Worm (Caenorhabditis elegans): ENCODE measurements around the gene srz-15.

srz-15 gene

DNA sequence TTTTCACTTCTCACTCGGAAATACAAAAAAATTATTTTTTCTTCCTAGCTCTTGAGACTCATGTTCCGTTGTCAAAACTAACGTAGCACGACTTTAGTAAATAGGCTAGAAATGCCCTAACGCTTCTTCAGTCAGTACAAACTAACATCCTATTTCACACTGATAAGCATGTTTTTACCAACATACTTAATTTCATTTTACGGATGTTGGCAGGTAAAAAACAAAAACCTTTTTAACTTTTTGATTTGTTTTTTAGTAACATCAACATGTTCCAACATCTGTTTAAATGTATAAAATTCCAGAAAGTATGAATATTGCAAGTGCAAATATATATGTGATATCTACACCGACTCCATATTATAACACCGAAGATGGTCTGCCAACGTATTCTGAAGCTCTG lies 15.3 kb upstream of the srz-15 start, which contains the start of gene K08D8.10:
K08D8.10 (plus strand) TSS at position 301 of the 400 bp plus-strand sequence.
- TF ChIP-seq klf-2 (GFP tag; conservative IDR thresholded peaks at IDR 0.05) (no peak), ztf-23 (GFP tag; IDR thresholded peaks at IDR 0.05) (no peak), ztf-29 (GFP tag; IDR thresholded peaks at IDR 0.05) (no peak), T22C8.4 (GFP tag; IDR thresholded peaks at IDR 0.05) (no peak), tab-1 (GFP tag; IDR thresholded peaks at IDR 0.05) (no peak), cog-1 (tag; optimal IDR thresholded peaks at IDR 0.05) (no peak), flt-1 (GFP tag; IDR thresholded peaks at IDR 0.05) (no peak), ref-1 (GFP tag; conservative IDR thresholded peaks at IDR 0.05) (no peak), med-1 (GFP tag; optimal IDR thresholded peaks at IDR 0.05; ENCODE audit: insufficient read depth) (no peak)

DNA sequence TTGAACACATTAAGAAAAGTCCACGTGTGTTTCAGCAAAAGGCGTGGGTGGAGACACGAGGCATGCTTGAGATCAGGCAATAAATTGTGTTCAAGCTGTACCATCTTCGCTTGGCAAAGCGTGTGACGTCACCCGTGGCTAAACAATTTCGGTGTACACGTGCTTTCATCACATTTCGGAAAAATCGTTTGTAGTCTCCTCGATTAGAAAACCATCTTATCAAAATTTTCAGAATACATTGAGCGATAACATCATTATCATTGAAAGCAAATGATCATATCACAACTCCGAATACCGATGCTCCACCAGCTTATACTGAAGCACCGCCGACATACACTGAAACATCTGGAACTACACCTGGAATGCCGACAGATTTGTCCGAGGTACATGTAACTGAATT lies 14.0 kb upstream of the srz-15 start:
- TF ChIP-seq ztf-23 (GFP tag; IDR thresholded peaks at IDR 0.05) (no peak), klf-2 (GFP tag; conservative IDR thresholded peaks at IDR 0.05) (no peak), med-1 (GFP tag; optimal IDR thresholded peaks at IDR 0.05; ENCODE audit: insufficient read depth) (no peak), flt-1 (GFP tag; IDR thresholded peaks at IDR 0.05) (no peak), tab-1 (GFP tag; IDR thresholded peaks at IDR 0.05) (no peak), ref-1 (GFP tag; conservative IDR thresholded peaks at IDR 0.05) (no peak), ztf-29 (GFP tag; IDR thresholded peaks at IDR 0.05) (no peak), cog-1 (tag; optimal IDR thresholded peaks at IDR 0.05) (no peak), T22C8.4 (GFP tag; IDR thresholded peaks at IDR 0.05) (no peak)

DNA sequence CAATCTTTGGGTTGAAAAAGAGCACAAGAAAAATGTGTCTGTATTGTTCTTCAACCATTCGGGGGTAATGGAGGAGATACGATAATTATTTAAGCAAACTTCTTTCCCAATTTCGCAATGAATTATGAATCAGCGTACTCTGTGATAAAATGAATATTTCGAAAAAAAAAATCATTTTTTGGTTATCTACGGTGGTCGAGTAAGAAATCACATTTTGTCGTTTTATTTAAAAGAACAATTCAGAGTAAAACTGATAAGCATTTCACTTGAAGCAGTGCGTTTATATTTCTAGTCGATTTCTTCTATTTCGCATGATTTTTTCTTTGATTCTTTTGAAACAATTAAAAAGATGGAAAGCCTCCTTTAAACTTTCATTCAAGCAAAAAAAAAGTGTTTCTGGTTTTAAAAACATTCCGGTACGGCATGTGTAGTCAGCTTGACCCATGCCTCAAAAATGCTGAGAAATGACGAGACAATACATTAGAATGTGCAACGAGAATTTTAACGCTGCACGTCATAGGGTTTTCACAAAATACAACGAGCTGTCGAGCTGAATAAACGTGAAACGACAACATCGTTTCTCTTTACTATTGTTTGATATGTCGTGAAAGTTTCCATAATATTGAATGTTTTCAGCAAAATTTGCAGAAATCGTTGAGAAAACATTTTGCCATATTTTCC lies 13.0 kb upstream of the srz-15 start, which contains the start of gene K08D8.2:
K08D8.2 (plus strand) TSS at position 631 of the 681 bp plus-strand sequence.
- no peak for TF ChIP-seq flt-1 (GFP tag; IDR thresholded peaks at IDR 0.05)
- TF ChIP-seq ztf-23 (GFP tag; IDR thresholded peaks at IDR 0.05): no peak
- no peak for TF ChIP-seq ref-1 (GFP tag; conservative IDR thresholded peaks at IDR 0.05)
- TF ChIP-seq med-1 (GFP tag; optimal IDR thresholded peaks at IDR 0.05; ENCODE audit: insufficient read depth): no peak
- TF ChIP-seq klf-2 (GFP tag; conservative IDR thresholded peaks at IDR 0.05): no peak
- TF ChIP-seq T22C8.4 (GFP tag; IDR thresholded peaks at IDR 0.05): no peak

DNA sequence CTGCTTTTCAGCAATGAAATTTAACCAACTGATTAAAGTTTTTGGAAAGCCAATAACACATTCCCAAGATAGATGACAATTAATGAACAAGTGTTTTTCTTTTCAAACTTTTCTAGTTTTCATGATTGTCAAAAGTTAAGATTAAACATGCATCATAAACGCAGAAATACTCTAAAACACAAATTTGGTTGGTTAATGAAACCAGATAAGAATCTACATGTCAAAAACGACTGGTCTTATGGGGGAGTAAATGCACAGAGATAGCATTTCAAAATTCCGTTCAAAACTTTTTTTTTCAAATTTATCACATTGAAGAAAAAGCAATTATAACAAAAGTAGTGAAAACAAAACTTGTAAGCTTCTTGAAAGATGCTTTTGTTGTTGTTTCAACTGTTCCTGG lies 11.9 kb upstream of the srz-15 start:
- TF ChIP-seq ztf-23 (GFP tag; IDR thresholded peaks at IDR 0.05) (no peak), flt-1 (GFP tag; IDR thresholded peaks at IDR 0.05) (no peak), med-1 (GFP tag; optimal IDR thresholded peaks at IDR 0.05; ENCODE audit: insufficient read depth) (no peak)

DNA sequence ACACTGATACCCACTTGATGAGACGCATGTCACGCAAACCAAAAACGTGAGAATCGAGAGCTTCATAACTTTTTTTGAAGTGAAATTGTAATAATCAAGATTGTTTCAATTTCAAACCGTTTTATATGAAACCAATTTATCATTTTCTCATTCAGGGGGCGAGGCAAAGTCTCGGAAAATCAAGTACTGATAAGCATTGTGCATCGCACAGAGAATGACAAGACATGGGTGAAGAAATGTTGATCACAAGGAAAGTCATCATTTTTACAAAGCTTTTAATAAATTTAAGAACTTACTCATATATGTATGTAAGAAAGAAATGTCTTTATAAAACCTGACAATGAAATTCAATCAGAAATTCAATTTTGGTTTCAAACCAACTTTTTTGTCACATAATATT lies 9.1 kb upstream of the srz-15 start, which contains the start of gene K08D8.3:
K08D8.3 (minus strand) TSS at position 131 of the 400 bp plus-strand sequence.
- TF ChIP-seq ref-1 (GFP tag; conservative IDR thresholded peaks at IDR 0.05) (no peak), T22C8.4 (GFP tag; IDR thresholded peaks at IDR 0.05) (no peak), ztf-23 (GFP tag; IDR thresholded peaks at IDR 0.05) (no peak), ztf-29 (GFP tag; IDR thresholded peaks at IDR 0.05) (no peak), klf-2 (GFP tag; conservative IDR thresholded peaks at IDR 0.05) (no peak), flt-1 (GFP tag; IDR thresholded peaks at IDR 0.05) (no peak), med-1 (GFP tag; optimal IDR thresholded peaks at IDR 0.05; ENCODE audit: insufficient read depth) (no peak), cog-1 (tag; optimal IDR thresholded peaks at IDR 0.05) (no peak), tab-1 (GFP tag; IDR thresholded peaks at IDR 0.05) (no peak)

DNA sequence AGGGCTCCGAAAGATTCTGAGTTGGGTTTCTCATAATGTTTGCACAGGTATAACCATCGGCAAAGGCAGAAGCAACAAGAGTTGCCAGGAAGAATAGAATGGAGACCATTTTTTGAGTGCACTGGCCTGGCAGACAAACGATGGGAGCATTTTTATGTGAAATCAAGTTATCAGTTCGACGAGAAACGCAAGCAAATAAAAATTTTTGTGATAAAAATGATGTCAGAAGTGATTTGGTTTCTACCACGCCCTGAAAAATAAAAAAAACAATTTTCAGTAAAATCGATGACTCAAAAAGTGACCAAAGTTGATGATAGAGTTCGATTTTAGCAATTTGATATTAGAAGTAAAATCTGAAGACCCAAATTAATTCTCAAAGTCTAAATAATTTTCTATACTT lies 5.7 kb upstream of the srz-15 start, which contains the start of gene K08D8.4:
K08D8.4 (minus strand) TSS at position 128 of the 400 bp plus-strand sequence.
- TF ChIP-seq ztf-29 (GFP tag; IDR thresholded peaks at IDR 0.05) (no peak), tab-1 (GFP tag; IDR thresholded peaks at IDR 0.05) (no peak), flt-1 (GFP tag; IDR thresholded peaks at IDR 0.05) (no peak), klf-2 (GFP tag; conservative IDR thresholded peaks at IDR 0.05) (no peak), T22C8.4 (GFP tag; IDR thresholded peaks at IDR 0.05) (no peak), ztf-23 (GFP tag; IDR thresholded peaks at IDR 0.05) (no peak), med-1 (GFP tag; optimal IDR thresholded peaks at IDR 0.05; ENCODE audit: insufficient read depth) (no peak), ref-1 (GFP tag; conservative IDR thresholded peaks at IDR 0.05) (no peak), cog-1 (tag; optimal IDR thresholded peaks at IDR 0.05) (no peak)

DNA sequence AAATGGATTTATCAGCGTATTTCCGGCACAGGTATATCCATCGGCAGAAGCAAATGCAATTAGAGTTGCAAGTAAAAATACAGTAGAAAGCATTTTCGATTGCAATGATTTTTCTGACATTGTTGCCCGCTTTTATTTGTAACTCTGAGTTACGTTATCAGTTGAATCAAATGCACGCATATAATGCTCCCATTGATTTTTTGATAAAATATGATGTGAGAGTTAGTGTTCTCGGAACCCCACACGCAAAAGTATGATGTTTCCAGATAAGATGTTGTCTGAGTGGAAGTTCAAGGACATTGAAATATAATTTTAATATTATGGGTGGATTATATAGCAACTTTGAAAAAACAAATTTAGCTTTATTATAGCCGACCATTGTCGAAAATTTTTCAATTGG lies 3.6 kb upstream of the srz-15 start, which contains the start of gene K08D8.5:
K08D8.5 (minus strand) TSS at position 140 of the 400 bp plus-strand sequence.
- TF ChIP-seq ztf-23 (GFP tag; IDR thresholded peaks at IDR 0.05) (no peak), cog-1 (tag; optimal IDR thresholded peaks at IDR 0.05) (no peak), ztf-29 (GFP tag; IDR thresholded peaks at IDR 0.05) (no peak), T22C8.4 (GFP tag; IDR thresholded peaks at IDR 0.05) (no peak), klf-2 (GFP tag; conservative IDR thresholded peaks at IDR 0.05) (no peak), flt-1 (GFP tag; IDR thresholded peaks at IDR 0.05) (no peak), tab-1 (GFP tag; IDR thresholded peaks at IDR 0.05) (no peak), med-1 (GFP tag; optimal IDR thresholded peaks at IDR 0.05; ENCODE audit: insufficient read depth) (no peak), ref-1 (GFP tag; conservative IDR thresholded peaks at IDR 0.05) (no peak)

DNA sequence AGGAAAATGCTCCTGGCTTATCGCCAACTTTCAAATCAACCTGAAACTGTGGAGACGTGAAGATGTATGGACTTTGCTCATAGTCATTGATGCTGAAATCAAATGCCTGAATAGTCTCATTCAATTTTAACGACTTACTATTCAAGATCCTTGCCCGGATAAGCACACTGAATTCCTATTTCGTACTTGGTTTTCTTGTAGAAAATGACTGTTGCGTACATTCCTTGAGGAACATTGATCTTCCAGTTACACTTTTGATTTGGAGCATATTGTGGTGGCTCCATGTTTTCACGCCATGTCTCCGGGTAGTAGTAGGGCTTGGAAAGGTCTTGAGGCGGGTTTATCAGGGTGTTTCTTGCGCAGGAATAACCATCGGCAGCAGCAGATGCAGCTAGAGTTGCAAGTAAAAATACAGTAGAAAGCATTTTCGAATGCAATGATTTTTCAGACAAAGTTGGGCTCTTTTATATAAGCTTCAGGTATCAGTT lies 1.0 kb upstream of the srz-15 start, which contains the start of gene irg-6:
irg-6 (minus strand) TSS at position 438 of the 488 bp plus-strand sequence.
- no peak for TF ChIP-seq ztf-29 (GFP tag; IDR thresholded peaks at IDR 0.05)
- no peak for TF ChIP-seq flt-1 (GFP tag; IDR thresholded peaks at IDR 0.05)
- no peak for TF ChIP-seq ztf-23 (GFP tag; IDR thresholded peaks at IDR 0.05)

DNA sequence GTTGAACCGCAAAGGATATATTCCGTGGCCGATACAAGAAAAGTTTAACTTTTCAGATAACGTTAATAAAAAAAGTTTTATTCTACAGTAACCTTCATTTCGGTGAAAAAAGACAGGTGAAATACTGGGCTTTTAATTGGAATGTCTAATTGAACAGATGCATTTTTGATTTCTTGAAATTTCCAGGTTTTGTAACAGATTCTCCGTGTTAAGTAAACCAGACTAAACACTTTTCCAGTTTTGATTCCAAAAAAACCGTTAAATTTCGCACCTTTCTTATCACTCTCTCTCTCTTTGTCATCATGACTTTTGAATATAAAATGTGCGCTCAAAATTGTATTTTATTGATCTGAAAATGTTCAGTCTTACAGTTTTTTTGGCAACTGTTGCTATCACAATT lies 2.7 kb downstream of the srz-15 start, which contains the start of gene C32H11.3:
C32H11.3 (plus strand) TSS at position 301 of the 400 bp plus-strand sequence.
- TF ChIP-seq cog-1 (tag; optimal IDR thresholded peaks at IDR 0.05): no peak
- no peak for TF ChIP-seq ref-1 (GFP tag; conservative IDR thresholded peaks at IDR 0.05)
- TF ChIP-seq T22C8.4 (GFP tag; IDR thresholded peaks at IDR 0.05): no peak
- no peak for TF ChIP-seq ztf-23 (GFP tag; IDR thresholded peaks at IDR 0.05)
- no peak for TF ChIP-seq flt-1 (GFP tag; IDR thresholded peaks at IDR 0.05)
- TF ChIP-seq ztf-29 (GFP tag; IDR thresholded peaks at IDR 0.05): no peak
- no peak for TF ChIP-seq tab-1 (GFP tag; IDR thresholded peaks at IDR 0.05)
- TF ChIP-seq med-1 (GFP tag; optimal IDR thresholded peaks at IDR 0.05; ENCODE audit: insufficient read depth): no peak
- TF ChIP-seq klf-2 (GFP tag; conservative IDR thresholded peaks at IDR 0.05): no peak

Data from whole organism, midembryonic.